Worm (Caenorhabditis elegans) whole organism, midembryonic: ENCODE results near the gene F40A3.3.

Source experiments
- T22C8.4 ChIP-seq: fragments of 200-800 bp; sonication (Bioruptor generic); IDR thresholded peaks from 2 replicates; pipeline ENCODE4 v1.3.6; 2022; ENCODE audit warnings: missing genetic modification characterization, missing compliant biosample characterization
- cog-1 ChIP-seq: sonication (generic microtip); optimal IDR thresholded peaks from 2 replicates; lab custom pipeline; 2016; ENCODE audit warnings: missing genetic modification characterization, missing compliant biosample characterization
- flt-1 ChIP-seq: fragments of 200-800 bp; sonication (Bioruptor generic); IDR thresholded peaks from 2 replicates; pipeline ENCODE4 v1.3.6; 2022; ENCODE audit warnings: missing genetic modification characterization, missing compliant biosample characterization
- klf-2 ChIP-seq: fragments of 200-800 bp; sonication (Bioruptor generic); conservative IDR thresholded peaks from 2 replicates; pipeline ENCODE4 v1.3.6; 2022; ENCODE audit warnings: missing genetic modification reagents, missing genetic modification characterization, missing compliant biosample characterization
- med-1 ChIP-seq: sonication (generic microtip); optimal IDR thresholded peaks from 2 replicates; lab custom pipeline; 2017; ENCODE audit warnings: missing genetic modification characterization, mild to moderate bottlenecking, missing compliant biosample characterization, antibody characterized with exemption, missing genetic modification reagents; ENCODE audit not compliant: insufficient read depth
- ref-1 ChIP-seq: fragments of 200-800 bp; sonication (Bioruptor generic); conservative IDR thresholded peaks from 2 replicates; pipeline ENCODE4 v1.3.6; 2022; ENCODE audit warnings: missing genetic modification reagents, missing genetic modification characterization, missing compliant biosample characterization
- tab-1 ChIP-seq: fragments of 200-800 bp; sonication (Bioruptor generic); IDR thresholded peaks from 2 replicates; pipeline ENCODE4 v1.3.6; 2022; ENCODE audit warnings: missing genetic modification characterization, missing compliant biosample characterization
- ztf-23 ChIP-seq: fragments of 200-800 bp; sonication (Bioruptor generic); IDR thresholded peaks from 2 replicates; pipeline ENCODE4 v1.3.6; 2022; ENCODE audit warnings: missing genetic modification reagents, missing genetic modification characterization, missing compliant biosample characterization
- ztf-29 ChIP-seq: fragments of 200-800 bp; sonication (Bioruptor generic); IDR thresholded peaks from 2 replicates; pipeline ENCODE4 v1.3.6; 2022; ENCODE audit warnings: missing genetic modification reagents, missing genetic modification characterization, missing compliant biosample characterization

The F40A3.3 gene

ce11 chrV:7853900-7854299 lies 23.3 kb upstream of the F40A3.3 start:
- TF ChIP-seq med-1 (GFP tag; lab: Kevin White, UChicago) (no peak), ref-1 (no peak), klf-2 (no peak), T22C8.4 (GFP tag; lab: Robert Waterston, UW) (no peak), ztf-29 (no peak), flt-1 (GFP tag; lab: Robert Waterston, UW) (no peak), cog-1 (tag; lab: Kevin White, UChicago) (no peak), tab-1 (GFP tag; lab: Robert Waterston, UW) (no peak), ztf-23 (GFP tag; lab: Robert Waterston, UW) (no peak)

DNA sequence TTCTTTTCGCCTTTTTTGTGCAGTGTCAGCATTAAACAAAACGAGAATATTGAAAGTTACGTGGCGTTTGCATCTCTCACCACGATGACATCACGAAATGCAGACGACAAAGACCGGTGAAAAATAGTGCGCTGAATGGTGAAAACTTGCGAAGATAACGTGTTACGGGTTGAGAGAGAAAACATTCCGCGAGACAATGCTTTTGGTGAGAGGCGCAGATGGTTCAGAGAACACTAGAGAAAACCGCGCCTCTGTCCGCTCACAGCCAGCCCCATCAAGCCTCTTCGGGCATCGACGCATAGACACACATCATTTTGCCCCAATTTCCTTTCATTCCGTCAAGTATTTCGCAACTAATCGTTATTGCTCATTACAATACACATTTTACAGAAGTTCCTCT lies 22.6 kb upstream of the F40A3.3 start, which contains the start of the genes C37C3.9 and C37C3.18:
C37C3.9 (minus strand) TSS at position 98 of the 400 bp plus-strand sequence.
C37C3.18 (plus strand) TSS at position 391 of the 400 bp plus-strand sequence.
- TF ChIP-seq ztf-29 (no peak), ztf-23 (GFP tag; lab: Robert Waterston, UW) (no peak), flt-1 (GFP tag; lab: Robert Waterston, UW) (0 out of 2 replicates have a peak, but pooled peaks have one; percentile 49), T22C8.4 (GFP tag; lab: Robert Waterston, UW) (no peak), ref-1 (no peak), klf-2 (no peak), cog-1 (tag; lab: Kevin White, UChicago) (peak; percentile 30), tab-1 (GFP tag; lab: Robert Waterston, UW) (0 out of 2 replicates have a peak, but pooled peaks have one; percentile 42), med-1 (GFP tag; lab: Kevin White, UChicago) (no peak)

DNA sequence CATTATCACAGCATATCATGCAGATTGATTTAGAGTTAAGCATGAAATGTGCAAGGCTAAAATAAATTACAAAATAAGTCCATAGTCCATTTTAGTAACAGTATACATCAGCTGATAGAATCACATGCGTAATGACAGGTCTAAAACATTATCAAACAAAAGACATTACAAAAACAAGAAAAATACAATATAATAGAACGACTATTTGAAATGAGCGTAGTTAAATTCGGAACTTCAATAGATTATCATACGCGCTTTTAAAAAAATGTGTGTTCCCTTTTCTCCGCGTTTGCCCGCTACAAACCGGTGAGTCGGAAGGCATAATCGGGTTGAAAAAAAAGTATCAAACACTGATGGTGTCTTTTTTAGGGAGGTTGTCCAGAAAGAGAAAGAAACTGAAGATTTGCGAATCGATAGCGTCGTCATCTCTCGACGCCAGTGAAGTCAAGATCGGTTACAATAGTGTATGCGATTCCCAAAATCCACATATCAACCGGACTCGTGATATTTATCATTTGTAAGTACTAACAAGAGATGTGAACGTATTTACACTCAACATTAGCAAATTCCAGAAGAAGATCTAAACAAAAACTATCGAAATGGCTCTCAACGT lies 21.8 kb upstream of the F40A3.3 start, which contains the start of gene C37C3.2:
C37C3.2 (plus strand) TSS at position 563 of the 613 bp plus-strand sequence.
- TF ChIP-seq med-1 (GFP tag; lab: Kevin White, UChicago) (no peak), cog-1 (tag; lab: Kevin White, UChicago) (no peak), ref-1 (no peak), klf-2 (no peak), T22C8.4 (GFP tag; lab: Robert Waterston, UW) (no peak), ztf-29 (no peak), ztf-23 (GFP tag; lab: Robert Waterston, UW) (no peak), tab-1 (GFP tag; lab: Robert Waterston, UW) (no peak), flt-1 (GFP tag; lab: Robert Waterston, UW) (no peak)

DNA sequence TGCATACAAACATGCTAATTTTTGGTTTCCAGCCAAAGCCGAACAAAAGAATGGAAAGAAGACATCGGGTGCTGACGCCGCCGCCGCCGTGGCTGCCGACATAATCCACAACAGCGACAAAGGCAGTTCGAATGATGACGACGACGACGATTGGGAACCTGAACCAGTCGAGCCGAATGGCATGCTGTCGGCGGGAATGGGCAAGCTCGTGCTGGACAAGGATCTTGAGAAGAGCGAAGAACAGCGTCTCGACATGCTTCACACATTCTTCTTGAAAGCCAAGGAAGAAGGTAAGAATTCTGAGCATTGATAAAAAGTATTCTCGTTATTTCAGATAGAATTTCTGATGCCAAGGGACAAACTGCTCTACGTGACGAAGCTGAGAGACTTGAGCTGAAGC lies 20.6 kb upstream of the F40A3.3 start:
- TF ChIP-seq ref-1 = no peak
- TF ChIP-seq T22C8.4 (GFP tag; lab: Robert Waterston, UW) = no peak

DNA sequence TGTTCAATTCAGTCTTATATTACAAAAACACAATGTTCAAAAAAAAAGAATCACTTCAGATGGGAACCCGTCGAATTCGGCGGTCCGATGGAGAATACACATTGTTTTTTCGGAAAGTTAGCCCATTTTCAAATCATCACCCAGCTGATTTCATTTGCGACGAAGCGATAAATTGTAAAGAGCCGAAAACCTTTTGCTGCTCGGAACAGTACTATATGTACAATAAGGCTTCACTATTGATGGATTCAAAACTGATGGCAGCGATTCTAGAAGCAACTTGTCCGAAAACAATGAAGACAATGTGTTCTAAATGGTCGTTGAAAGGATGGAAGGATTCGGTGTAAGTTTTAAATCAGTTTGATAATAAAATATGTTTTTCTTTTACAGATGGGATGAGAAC lies 19.3 kb upstream of the F40A3.3 start, which contains the start of gene C37C3.1:
C37C3.1 (plus strand) TSS at position 33 of the 400 bp plus-strand sequence.
- TF ChIP-seq ztf-23 (GFP tag; lab: Robert Waterston, UW) (no peak), ref-1 (no peak), flt-1 (GFP tag; lab: Robert Waterston, UW) (no peak), med-1 (GFP tag; lab: Kevin White, UChicago) (no peak), klf-2 (no peak), cog-1 (tag; lab: Kevin White, UChicago) (no peak), T22C8.4 (GFP tag; lab: Robert Waterston, UW) (no peak), tab-1 (GFP tag; lab: Robert Waterston, UW) (no peak), ztf-29 (no peak)

DNA sequence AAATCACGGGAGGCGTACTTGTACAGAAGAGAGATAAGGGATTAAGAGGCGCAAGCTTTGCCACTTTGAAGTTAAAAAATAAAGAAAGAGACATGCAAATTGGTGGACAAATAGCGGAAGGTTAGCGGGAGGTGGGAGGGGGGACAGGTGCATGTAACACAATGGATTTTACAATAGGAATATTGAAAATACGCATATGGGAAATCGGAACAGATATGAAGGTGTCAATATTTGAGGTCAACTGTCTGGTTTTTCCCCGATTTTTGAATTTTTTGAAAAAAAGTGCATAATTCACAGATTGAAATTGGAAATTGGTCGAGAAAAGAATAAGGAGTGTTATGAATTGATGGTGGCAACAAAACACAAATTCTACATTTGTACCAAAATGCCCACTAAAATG lies 15.5 kb upstream of the F40A3.3 start, which contains the start of gene C37C3.17:
C37C3.17 (minus strand) TSS at position 101 of the 400 bp plus-strand sequence.
- no peak for TF ChIP-seq ref-1
- TF ChIP-seq flt-1 (GFP tag; lab: Robert Waterston, UW) = no peak
- TF ChIP-seq klf-2 = no peak
- no peak for TF ChIP-seq cog-1 (tag; lab: Kevin White, UChicago)
- no peak for TF ChIP-seq ztf-23 (GFP tag; lab: Robert Waterston, UW)
- no peak for TF ChIP-seq med-1 (GFP tag; lab: Kevin White, UChicago)
- TF ChIP-seq T22C8.4 (GFP tag; lab: Robert Waterston, UW) = no peak
- TF ChIP-seq tab-1 (GFP tag; lab: Robert Waterston, UW) = no peak
- no peak for TF ChIP-seq ztf-29

DNA sequence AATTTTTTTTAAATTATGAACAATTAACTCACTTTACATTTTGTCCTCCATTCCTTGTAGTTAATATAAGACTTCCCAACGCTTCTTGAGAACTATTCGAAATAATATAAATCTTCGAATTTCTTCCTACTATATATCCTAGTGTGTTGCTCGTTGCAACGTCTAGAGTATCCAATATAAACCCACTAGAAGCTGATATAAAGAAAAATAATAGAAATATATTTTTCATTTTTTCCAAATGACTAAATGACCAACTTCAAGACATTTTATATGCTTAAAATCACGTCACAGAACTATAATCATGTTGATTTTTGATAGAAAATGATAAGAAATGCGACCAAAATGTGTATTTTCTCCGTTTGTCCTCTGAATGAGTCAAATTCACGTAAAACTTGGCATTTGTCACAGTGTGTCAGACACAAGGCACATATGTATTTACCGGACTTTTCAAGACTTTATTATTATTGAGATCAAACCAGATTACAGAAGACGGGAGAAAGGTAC lies 14.2 kb upstream of the F40A3.3 start, which contains the start of gene C37C3.10:
C37C3.10 (minus strand) TSS at position 51 of the 504 bp plus-strand sequence.
- no peak for TF ChIP-seq cog-1 (tag; lab: Kevin White, UChicago)
- no peak for TF ChIP-seq klf-2
- no peak for TF ChIP-seq ztf-29
- TF ChIP-seq flt-1 (GFP tag; lab: Robert Waterston, UW) = no peak
- TF ChIP-seq med-1 (GFP tag; lab: Kevin White, UChicago) = no peak
- no peak for TF ChIP-seq tab-1 (GFP tag; lab: Robert Waterston, UW)
- TF ChIP-seq ztf-23 (GFP tag; lab: Robert Waterston, UW) = no peak

ce11 chrV:7864663-7865062 lies 12.6 kb upstream of the F40A3.3 start, which contains the start of gene C37C3.11:
TSS of gene C37C3.11 (minus strand) at chrV:7864763.
- TF ChIP-seq ztf-29 (no peak), med-1 (GFP tag; lab: Kevin White, UChicago) (no peak), cog-1 (tag; lab: Kevin White, UChicago) (no peak), ref-1 (no peak), tab-1 (GFP tag; lab: Robert Waterston, UW) (no peak), klf-2 (no peak), T22C8.4 (GFP tag; lab: Robert Waterston, UW) (no peak)

DNA sequence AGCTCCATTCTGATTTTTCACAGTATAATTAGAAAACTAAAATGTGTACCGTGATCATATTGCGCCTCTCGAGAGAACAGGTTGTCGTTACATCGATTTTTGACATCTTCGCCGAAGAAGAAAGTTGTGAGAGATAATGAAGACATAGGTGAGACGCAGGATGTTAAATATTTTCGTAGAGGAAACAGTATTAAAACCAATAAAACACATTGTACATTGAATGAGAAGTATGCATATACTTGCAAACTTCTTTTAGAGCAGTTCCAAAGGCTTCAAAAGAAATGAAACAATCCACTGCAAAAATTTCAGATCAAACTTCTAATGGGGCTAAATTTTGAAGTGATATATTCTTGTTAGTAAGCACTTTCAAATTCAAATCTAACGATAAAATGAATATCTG lies 6.5 kb upstream of the F40A3.3 start, which contains the start of gene nipi-4:
nipi-4 (minus strand) TSS at position 101 of the 400 bp plus-strand sequence.
- TF ChIP-seq flt-1 (GFP tag; lab: Robert Waterston, UW) (no peak), ztf-23 (GFP tag; lab: Robert Waterston, UW) (no peak), cog-1 (tag; lab: Kevin White, UChicago) (no peak), tab-1 (GFP tag; lab: Robert Waterston, UW) (no peak), T22C8.4 (GFP tag; lab: Robert Waterston, UW) (no peak), ztf-29 (no peak), med-1 (GFP tag; lab: Kevin White, UChicago) (no peak), klf-2 (no peak), ref-1 (no peak)
